Worm (Caenorhabditis elegans) whole organism, young adult: ENCODE data around the gene clec-85.

Experiments
- B0261.1 ChIP-seq: sonication (generic microtip); optimal IDR thresholded peaks from 2 replicates; lab custom pipeline; 2016; ENCODE audit warnings: mild to moderate bottlenecking, missing genetic modification characterization, moderate library complexity, missing compliant biosample characterization
- aptf-3 ChIP-seq: fragments of 200-800 bp; sonication (Bioruptor generic); IDR thresholded peaks from 2 replicates; pipeline ENCODE4 v1.3.6; 2022; ENCODE audit warnings: missing genetic modification characterization, missing compliant biosample characterization
- athp-1 ChIP-seq: sonication (generic microtip); optimal IDR thresholded peaks from 2 replicates; lab custom pipeline; 2017; ENCODE audit warnings: mild to moderate bottlenecking, missing genetic modification characterization, missing compliant biosample characterization
- dpl-1 ChIP-seq: fragments of 150-350 bp; optimal IDR thresholded peaks from 2 replicates; lab custom pipeline; 2014; ENCODE audit warnings: missing biosample characterization, missing genetic modification reagents, missing genetic modification characterization
- madf-3 ChIP-seq: fragments of 200-800 bp; sonication (Bioruptor generic); IDR thresholded peaks from 2 replicates; pipeline ENCODE4 v1.3.6; 2022; ENCODE audit warnings: missing genetic modification reagents, missing genetic modification characterization, missing compliant biosample characterization
- rec-8 ChIP-seq, 2 experiments: sonication (generic microtip); optimal IDR thresholded peaks; 2 replicates each; lab custom pipeline; 2016; ENCODE audit warnings: mild to moderate bottlenecking in 2 of 2, missing genetic modification characterization in 2 of 2, missing genetic modification reagents in 2 of 2, missing genotype in 2 of 2, missing biosample characterization in 1 of 2, missing compliant biosample characterization in 1 of 2, moderate library complexity in 1 of 2

DNA sequence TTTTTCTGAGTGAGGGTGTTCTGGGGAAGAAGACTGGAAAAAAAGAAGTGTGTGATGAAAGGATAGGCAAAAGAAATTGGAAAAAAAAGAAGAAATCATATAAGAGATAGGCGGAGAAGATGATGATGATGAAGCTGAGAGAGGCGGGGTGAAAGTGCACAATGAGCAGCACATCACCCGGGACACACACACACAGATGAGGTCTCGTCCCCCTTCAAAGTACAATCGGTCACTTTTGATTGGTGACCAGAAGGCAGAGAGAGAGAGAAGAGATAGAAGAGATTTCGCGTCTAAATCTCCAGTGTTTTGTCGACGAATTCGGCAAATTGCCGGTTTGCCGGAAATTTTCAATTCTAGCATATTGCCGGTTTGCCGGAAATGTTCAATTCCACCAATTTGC lies 34.6 kb downstream of the clec-85 start:
- TF ChIP-seq dpl-1 (GFP tag; lab: Kevin White, UChicago): no peak
- TF ChIP-seq B0261.1: no peak
- no peak for TF ChIP-seq rec-8 (tag; optimal IDR thresholded peaks at IDR 0.05; lab: Kevin White, UChicago)
- no peak for TF ChIP-seq aptf-3
- no peak for TF ChIP-seq madf-3
- TF ChIP-seq athp-1 (tag; lab: Kevin White, UChicago): no peak
